Worm (Caenorhabditis elegans): ENCODE measurements around the gene cyp-29A2.

Gene cyp-29A2

ce11 chrV:11190983-11191382, 26.4 kb upstream of the cyp-29A2 start, which contains the start of gene lgc-49:
lgc-49 (plus strand) TSS chrV:11191283.
- TF ChIP-seq Y5F2A.4 (GFP tag; optimal IDR thresholded peaks at IDR 0.05): no peak
- no peak for TF ChIP-seq lin-15B (tag; optimal IDR thresholded peaks at IDR 0.05)
- no peak for TF ChIP-seq ceh-28 (tag; optimal IDR thresholded peaks at IDR 0.05)
- no peak for TF ChIP-seq Y75B8A.6 (GFP tag; IDR thresholded peaks at IDR 0.05)

- TF ChIP-seq nhr-237 (tag; optimal IDR thresholded peaks at IDR 0.05) (no peak), dmd-6 (GFP tag; IDR thresholded peaks at IDR 0.05) (no peak), madf-5 (GFP tag; IDR thresholded peaks at IDR 0.05) (no peak), nhr-11 (tag; optimal IDR thresholded peaks at IDR 0.05) (no peak), F37D6.2 (tag; optimal IDR thresholded peaks at IDR 0.05) (no peak), aha-1 (tag) (no peak), ztf-7 (tag; optimal IDR thresholded peaks at IDR 0.05) (no peak), unc-130 (GFP tag; optimal IDR thresholded peaks at IDR 0.05) (no peak), nhr-41 (GFP tag; IDR thresholded peaks at IDR 0.05) (no peak), T26A8.4 (GFP tag; IDR thresholded peaks at IDR 0.05) (no peak), zfp-2 (tag; optimal IDR thresholded peaks at IDR 0.05) (no peak), zip-11 (GFP tag; IDR thresholded peaks at IDR 0.05) (no peak)
Observed at ce11 chrV:11196109-11196508, 21.3 kb upstream of the cyp-29A2 start, which contains the start of gene clc-6. clc-6 (minus strand) TSS chrV:11196209.

DNA sequence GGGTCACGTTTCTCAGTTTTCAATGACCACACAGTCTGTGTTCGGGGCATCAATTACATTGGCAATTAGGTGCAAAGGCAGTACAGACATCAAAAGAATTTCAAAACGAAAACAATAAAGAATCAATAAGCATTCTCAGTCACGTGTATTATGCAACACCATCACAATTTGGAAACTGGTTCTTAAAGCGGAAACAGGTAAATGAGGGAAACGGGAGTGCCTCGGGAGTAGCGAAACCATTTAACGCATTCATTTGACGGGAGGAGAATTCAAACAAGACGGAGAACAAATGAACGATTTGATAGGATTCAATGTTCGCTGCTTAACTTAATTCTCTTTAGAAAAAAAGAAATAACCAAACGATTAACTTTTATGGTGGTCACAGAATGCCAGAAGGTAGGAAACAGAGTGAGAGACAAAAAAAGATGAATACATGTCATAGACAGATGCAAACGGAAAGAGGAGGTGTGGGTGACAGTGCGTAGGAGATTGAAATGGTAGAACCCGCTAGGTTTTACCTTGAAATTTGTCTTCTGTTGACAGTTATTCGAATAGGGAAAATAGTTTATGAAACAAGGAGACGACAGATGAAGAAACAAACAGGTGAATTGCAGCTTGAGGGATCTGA, 20.6 kb upstream of the cyp-29A2 start:
- TF ChIP-seq mep-1 (tag; optimal IDR thresholded peaks at IDR 0.05) (peak; percentile 7), hlh-30 (tag; optimal IDR thresholded peaks at IDR 0.05; ENCODE audit: insufficient read depth) (peak; percentile 21), aha-1 (tag) (peak; percentile 97), unc-130 (GFP tag; optimal IDR thresholded peaks at IDR 0.05) (no peak), nhr-28 (tag; optimal IDR thresholded peaks at IDR 0.05) (peak; percentile 16), hif-1 (tag; optimal IDR thresholded peaks at IDR 0.05) (no peak), attf-4 (tag; optimal IDR thresholded peaks at IDR 0.05) (no peak)

- TF ChIP-seq aha-1 (tag): peak; percentile 82
- TF ChIP-seq lin-38 (GFP tag; IDR thresholded peaks at IDR 0.05): no peak
Observed at ce11 chrV:11198094-11198493, 19.3 kb upstream of the cyp-29A2 start.

ce11 chrV:11199497-11199896, 17.9 kb upstream of the cyp-29A2 start:
- TF ChIP-seq D1046.2 (GFP tag; IDR thresholded peaks at IDR 0.05) (no peak), cey-2 (tag; optimal IDR thresholded peaks at IDR 0.05; ENCODE audit: borderline replicate concordance, insufficient read depth) (no peak), mes-2 (tag; optimal IDR thresholded peaks at IDR 0.05; ENCODE audit: poor library complexity, severe bottlenecking) (no peak), nhr-41 (GFP tag; IDR thresholded peaks at IDR 0.05) (no peak), nhr-25 (tag; optimal IDR thresholded peaks at IDR 0.05; ENCODE audit: borderline replicate concordance, insufficient read depth) (peak; percentile 63), nhr-10 (tag; optimal IDR thresholded peaks at IDR 0.05) (no peak), F44E2.7 (GFP tag; IDR thresholded peaks at IDR 0.05) (no peak), fkh-10 (GFP tag; optimal IDR thresholded peaks at IDR 0.05) (no peak), dmd-6 (GFP tag; IDR thresholded peaks at IDR 0.05) (no peak), snpc-4 (tag; optimal IDR thresholded peaks at IDR 0.05) (no peak), lin-1 (GFP tag; IDR thresholded peaks at IDR 0.05) (no peak), mxl-3 (GFP tag; optimal IDR thresholded peaks at IDR 0.05) (peak; percentile 5), ceh-28 (tag; optimal IDR thresholded peaks at IDR 0.05) (no peak), pqm-1 (tag; optimal IDR thresholded peaks at IDR 0.05) (no peak), ctbp-1 (GFP tag; IDR thresholded peaks at IDR 0.05) (no peak)
